Worm (Caenorhabditis elegans): Measurements from ENCODE around the gene clec-19.

- TF ChIP-seq dao-5 (tag; optimal IDR thresholded peaks at IDR 0.05) (no peak), W03F9.2 (tag; optimal IDR thresholded peaks at IDR 0.05) (no peak)
Observed at ce11 chrII:1757033-1757432, 12.8 kb downstream of the clec-19 start, which contains the start of gene F36H5.10.
